Worm (Caenorhabditis elegans): ENCODE data around the gene sftb-6.

DNA sequence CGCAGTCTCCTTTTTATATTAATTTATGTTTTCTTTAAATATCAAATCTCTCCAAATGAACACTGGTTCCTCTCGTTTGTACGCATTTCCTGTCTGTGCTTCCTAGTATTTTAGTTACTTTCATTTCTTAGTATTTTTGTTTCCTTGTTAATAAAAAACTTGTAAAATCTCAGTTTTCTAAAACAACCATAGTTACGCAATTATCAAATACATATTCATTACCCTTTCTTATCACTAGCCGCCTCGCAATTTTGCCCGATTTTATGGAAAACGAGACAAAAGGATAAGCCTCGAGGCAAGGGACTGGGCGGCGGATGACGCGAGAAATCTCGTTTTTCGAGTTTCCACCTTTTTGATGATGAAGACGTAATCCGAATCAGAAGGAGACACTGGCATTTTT lies 13.1 kb downstream of the sftb-6 start, which contains the start of gene C50D2.1:
- TF ChIP-seq klf-2 (GFP tag; conservative IDR thresholded peaks at IDR 0.05) (no peak), flt-1 (GFP tag; IDR thresholded peaks at IDR 0.05) (no peak), ref-1 (GFP tag; conservative IDR thresholded peaks at IDR 0.05) (no peak), ztf-23 (GFP tag; IDR thresholded peaks at IDR 0.05) (no peak), ztf-29 (GFP tag; IDR thresholded peaks at IDR 0.05) (no peak), T22C8.4 (GFP tag; IDR thresholded peaks at IDR 0.05) (no peak), cog-1 (tag; optimal IDR thresholded peaks at IDR 0.05) (no peak), med-1 (GFP tag; optimal IDR thresholded peaks at IDR 0.05; ENCODE audit: insufficient read depth) (no peak)

All from whole organism, midembryonic.